Worm (Caenorhabditis elegans) whole organism, early embryonic: ENCODE measurements around the gene ctps-1.

ENCODE experiments used
- ama-1 ChIP-seq: fragments of 150-350 bp; optimal IDR thresholded peaks from 2 replicates; lab custom pipeline; 2014
- hmg-4 ChIP-seq: fragments of 200-800 bp; sonication (Bioruptor generic); optimal IDR thresholded peaks from 2 replicates; lab custom pipeline; 2018; ENCODE audit warnings: mild to moderate bottlenecking, missing genetic modification characterization, missing compliant biosample characterization
- scrt-1 ChIP-seq: fragments of 200-800 bp; sonication (Bioruptor generic); IDR thresholded peaks from 2 replicates; pipeline ENCODE4 v1.3.6; 2022; ENCODE audit warnings: missing genetic modification characterization, missing compliant biosample characterization
- sea-1 ChIP-seq: fragments of 200-800 bp; sonication (Bioruptor generic); conservative IDR thresholded peaks from 2 replicates; pipeline ENCODE4 v1.3.6; 2022; ENCODE audit warnings: missing genetic modification characterization, missing compliant biosample characterization

ce11 chrV:16793312-16793711 is 1.4 kb upstream of the ctps-1 start:
- TF ChIP-seq ama-1 (no peak), scrt-1 (GFP tag; lab: Robert Waterston, UW) (no peak), hmg-4 (GFP tag; lab: Kevin White, UChicago) (no peak), sea-1 (GFP tag; lab: Robert Waterston, UW) (no peak)
